Worm (Caenorhabditis elegans): ENCODE results near the gene fbxa-67.

ce11 chrIII:919322-919721, 31.1 kb downstream of the fbxa-67 start, which contains the start of gene F23H11.7:
- TF ChIP-seq arid-1 (GFP tag; conservative IDR thresholded peaks at IDR 0.05) = no peak
- TF ChIP-seq nhr-237 (tag; optimal IDR thresholded peaks at IDR 0.05) = no peak
- TF ChIP-seq lin-29 (GFP tag; IDR thresholded peaks at IDR 0.05) = no peak
- TF ChIP-seq lsy-2 (tag; optimal IDR thresholded peaks at IDR 0.05) = no peak
- no peak for TF ChIP-seq ama-1 (optimal IDR thresholded peaks at IDR 0.05)
- no peak for TF ChIP-seq aly-2 (tag; optimal IDR thresholded peaks at IDR 0.05)
- no peak for TF ChIP-seq ctbp-1 (GFP tag; IDR thresholded peaks at IDR 0.05)
- TF ChIP-seq ZK546.5 (tag; optimal IDR thresholded peaks at IDR 0.05) = no peak

Data from whole organism, L4 larva.